Fruit fly (Drosophila melanogaster) whole organism: ENCODE data around the gene CG18233.

Experiments
- CG8478 ChIP-seq: fragments of >200 bp; optimal IDR thresholded peaks from 2 replicates; lab custom pipeline; 2018; ENCODE audit warnings: inconsistent platforms
- usp ChIP-seq: fragments of >200 bp; optimal IDR thresholded peaks from 2 replicates; lab custom pipeline; 2017; ENCODE audit warnings: missing biosample characterization, missing genetic modification characterization, mixed read lengths

- TF ChIP-seq usp (GFP tag; lab: Kevin White, UChicago) (no peak), CG8478 (lab: Kevin White, UChicago) (no peak)
Observed at dm6 chr3L:18634792-18635471, 29.7 kb downstream of the CG18233 start.
